Fruit fly (Drosophila melanogaster): ENCODE data around the gene CG43082.

Gene CG43082

dm6 chr3L:15699626-15700337, 38.1 kb downstream of the CG43082 start, which contains the start of gene comm2 (continued):
- TF ChIP-seq CG13624 (GFP tag; optimal IDR thresholded peaks at IDR 0.05) (no peak), Rx (GFP tag; IDR thresholded peaks at IDR 0.05) (no peak), vvl (GFP tag; IDR thresholded peaks at IDR 0.05) (peak; percentile 63; the same call in 1 of the 2 replicates), sna (GFP tag; IDR thresholded peaks at IDR 0.05; ENCODE audit: partially characterized antibody) (peak; percentile 76), CG14014 (GFP tag; IDR thresholded peaks at IDR 0.05) (no peak), Med (GFP tag) (peak; percentile 74), ash1 (GFP tag; optimal IDR thresholded peaks at IDR 0.05) (peak; percentile 23), luna (GFP tag; optimal IDR thresholded peaks at IDR 0.05) (no peak), CG5245 (GFP tag; optimal IDR thresholded peaks at IDR 0.05) (no peak), zen2 (GFP tag; IDR thresholded peaks at IDR 0.05; ENCODE audit: partially characterized antibody) (peak; percentile 63), CG4282 (GFP tag; optimal IDR thresholded peaks at IDR 0.05) (no peak), CG7963 (GFP tag; IDR thresholded peaks at IDR 0.05; ENCODE audit: partially characterized antibody) (no peak), CG1529 (GFP tag; optimal IDR thresholded peaks at IDR 0.05) (no peak), Atf3 (GFP tag; optimal IDR thresholded peaks at IDR 0.05) (no peak), Drgx (GFP tag; IDR thresholded peaks at IDR 0.05) (0 out of 2 replicates have a peak, but pooled peaks have one; percentile 29), nom (GFP tag; optimal IDR thresholded peaks at IDR 0.05) (peak; percentile 22), Dbx (GFP tag; IDR thresholded peaks at IDR 0.05) (0 out of 3 replicates have a peak, but pooled peaks have one; percentile 20), sob (GFP tag; IDR thresholded peaks at IDR 0.05) (peak; percentile 24; the same call in 1 of the 2 replicates), NK7.1 (GFP tag; optimal IDR thresholded peaks at IDR 0.05) (no peak), otp (GFP tag; IDR thresholded peaks at IDR 0.05) (0 out of 3 replicates have a peak, but pooled peaks have one; percentile 50), Hr78 (GFP tag; optimal IDR thresholded peaks at IDR 0.05) (peak in 1 of 2 experiments; percentile 54), E2f1 (GFP tag; IDR thresholded peaks at IDR 0.05) (no peak), MTF-1 (GFP tag; optimal IDR thresholded peaks at IDR 0.05; ENCODE audit: borderline replicate concordance) (peak; percentile 33), CG18764 (GFP tag; optimal IDR thresholded peaks at IDR 0.05) (no peak), CG42726 (GFP tag; IDR thresholded peaks at IDR 0.05; ENCODE audit: partially characterized antibody) (peak; percentile 60; the same call in 1 of the 2 replicates), CG6791 (GFP tag; IDR thresholded peaks at IDR 0.05; ENCODE audit: partially characterized antibody) (peak; percentile 60; the same call in 2 of the 3 replicates), CG17912 (GFP tag; optimal IDR thresholded peaks at IDR 0.05) (no peak), Dad (GFP tag; optimal IDR thresholded peaks at IDR 0.05) (peak; percentile 1), CG3065 (GFP tag; optimal IDR thresholded peaks at IDR 0.05) (no peak), CG17328 (GFP tag; IDR thresholded peaks at IDR 0.05) (0 out of 2 replicates have a peak, but pooled peaks have one; percentile 30), CG1647 (GFP tag; optimal IDR thresholded peaks at IDR 0.05) (no peak), lov (optimal IDR thresholded peaks at IDR 0.05) (no peak), lov (GFP tag; IDR thresholded peaks at IDR 0.05) (0 out of 3 replicates have a peak, but pooled peaks have one; percentile 3), CG12071 (GFP tag; optimal IDR thresholded peaks at IDR 0.05) (peak; percentile 15), fd96Cb (tag; optimal IDR thresholded peaks at IDR 0.05) (no peak), CG5180 (GFP tag; optimal IDR thresholded peaks at IDR 0.05) (peak; percentile 30), CG8924 (tag; optimal IDR thresholded peaks at IDR 0.05) (peak; percentile 2), Scr (GFP tag; IDR thresholded peaks at IDR 0.05; ENCODE audit: partially characterized antibody) (peak; percentile 51; the same call in 1 of the 2 replicates), twi (tag; optimal IDR thresholded peaks at IDR 0.05) (peak; percentile 76), crol (GFP tag; IDR thresholded peaks at IDR 0.05) (peak; percentile 13; the same call in 1 of the 2 replicates), CG12769 (tag; optimal IDR thresholded peaks at IDR 0.05) (peak; percentile 94), D (optimal IDR thresholded peaks at IDR 0.05) (peak; percentile 93), D (GFP tag; optimal IDR thresholded peaks at IDR 0.05) (no peak), CG18262 (tag; optimal IDR thresholded peaks at IDR 0.05) (no peak), CG10979 (tag; optimal IDR thresholded peaks at IDR 0.05) (no peak), CG4360 (GFP tag; IDR thresholded peaks at IDR 0.05) (0 out of 2 replicates have a peak, but pooled peaks have one; percentile 28), so (GFP tag; IDR thresholded peaks at IDR 0.05) (peak; percentile 46; the same call in 2 of the 3 replicates), emc (GFP tag; optimal IDR thresholded peaks at IDR 0.05) (no peak), Side (GFP tag; optimal IDR thresholded peaks at IDR 0.05) (peak; percentile 18)
